Worm (Caenorhabditis elegans) whole organism, late embryonic: ENCODE measurements around the gene Y48A6B.14.

Source experiments
- F13H6.1 ChIP-seq: sonication (generic microtip); optimal IDR thresholded peaks from 2 replicates; lab custom pipeline; 2016; ENCODE audit warnings: missing genetic modification characterization, missing compliant biosample characterization
- ahr-1 ChIP-seq: sonication (generic microtip); optimal IDR thresholded peaks from 2 replicates; lab custom pipeline; 2016; ENCODE audit warnings: missing genetic modification characterization, missing compliant biosample characterization
- ceh-14 ChIP-seq: sonication (generic microtip); optimal IDR thresholded peaks from 2 replicates; lab custom pipeline; 2016; ENCODE audit warnings: missing genotype, missing genetic modification characterization, missing compliant biosample characterization
- ceh-18 ChIP-seq: sonication (generic microtip); optimal IDR thresholded peaks from 2 replicates; lab custom pipeline; 2016; ENCODE audit warnings: missing genetic modification characterization, missing compliant biosample characterization
- ceh-22 ChIP-seq: sonication (generic microtip); optimal IDR thresholded peaks from 2 replicates; lab custom pipeline; 2017; ENCODE audit warnings: missing biosample characterization, missing genetic modification characterization
- ceh-34 ChIP-seq: sonication (generic microtip); optimal IDR thresholded peaks from 2 replicates; lab custom pipeline; 2016; ENCODE audit warnings: mild to moderate bottlenecking, missing genetic modification characterization, missing compliant biosample characterization
- che-1 ChIP-seq: sonication (generic microtip); optimal IDR thresholded peaks from 2 replicates; lab custom pipeline; 2016; ENCODE audit warnings: mild to moderate bottlenecking, missing genetic modification characterization, missing compliant biosample characterization
- elt-2 ChIP-seq: sonication (generic microtip); optimal IDR thresholded peaks from 2 replicates; lab custom pipeline; 2016; ENCODE audit warnings: missing genetic modification reagents, missing genetic modification characterization, missing compliant biosample characterization
- fax-1 ChIP-seq: sonication (generic microtip); optimal IDR thresholded peaks from 2 replicates; lab custom pipeline; 2016; ENCODE audit warnings: missing genotype, missing genetic modification characterization, missing compliant biosample characterization
- fkh-10 ChIP-seq: fragments of 150-350 bp; optimal IDR thresholded peaks from 2 replicates; lab custom pipeline; 2014; ENCODE audit warnings: missing biosample characterization, missing genetic modification reagents, missing genetic modification characterization
- gmeb-2 ChIP-seq: sonication (generic microtip); optimal IDR thresholded peaks from 2 replicates; lab custom pipeline; 2016; ENCODE audit warnings: missing genetic modification characterization, inconsistent platforms, missing compliant biosample characterization
- hlh-8 ChIP-seq: sonication (generic microtip); optimal IDR thresholded peaks from 2 replicates; lab custom pipeline; 2016; ENCODE audit warnings: missing genotype, missing genetic modification characterization, missing compliant biosample characterization
- lin-11 ChIP-seq: fragments of 200-800 bp; sonication (Bioruptor generic); optimal IDR thresholded peaks from 2 replicates; lab custom pipeline; 2018; ENCODE audit warnings: mild to moderate bottlenecking, missing genetic modification characterization, missing compliant biosample characterization
- odd-2 ChIP-seq: sonication (generic microtip); optimal IDR thresholded peaks from 2 replicates; lab custom pipeline; 2017; ENCODE audit warnings: antibody characterized with exemption, mild to moderate bottlenecking, missing genetic modification characterization, missing compliant biosample characterization
- pat-9 ChIP-seq: fragments of 200-800 bp; sonication (Bioruptor generic); optimal IDR thresholded peaks from 2 replicates; lab custom pipeline; 2018; ENCODE audit warnings: mild to moderate bottlenecking, missing genetic modification characterization, moderate library complexity, missing compliant biosample characterization
- pax-1 ChIP-seq: fragments of 150-350 bp; optimal IDR thresholded peaks from 2 replicates; lab custom pipeline; 2014; ENCODE audit warnings: missing biosample characterization, missing genetic modification characterization
- pha-2 ChIP-seq: sonication (generic microtip); optimal IDR thresholded peaks from 2 replicates; lab custom pipeline; 2017; ENCODE audit warnings: mild to moderate bottlenecking, missing genetic modification characterization, missing compliant biosample characterization
- pqm-1 ChIP-seq: sonication (generic microtip); optimal IDR thresholded peaks from 2 replicates; lab custom pipeline; 2016; ENCODE audit warnings: missing genetic modification characterization, missing compliant biosample characterization
- sox-2 ChIP-seq: fragments of 200-800 bp; sonication (Bioruptor generic); IDR thresholded peaks from 2 replicates; pipeline ENCODE4 v1.3.6; 2022; ENCODE audit warnings: missing genetic modification reagents, missing genetic modification characterization, missing compliant biosample characterization
- sox-4 ChIP-seq: sonication (generic microtip); optimal IDR thresholded peaks from 2 replicates; lab custom pipeline; 2017; ENCODE audit warnings: mild to moderate bottlenecking, missing genetic modification characterization, inconsistent platforms, missing compliant biosample characterization
- ttx-3 ChIP-seq: sonication (generic microtip); optimal IDR thresholded peaks from 2 replicates; lab custom pipeline; 2016; ENCODE audit warnings: missing genetic modification reagents, missing genetic modification characterization, missing compliant biosample characterization
- zip-5 ChIP-seq: sonication (generic microtip); optimal IDR thresholded peaks from 2 replicates; lab custom pipeline; 2016; ENCODE audit warnings: missing genetic modification characterization, missing compliant biosample characterization
- ztf-16 ChIP-seq: sonication (generic microtip); optimal IDR thresholded peaks from 2 replicates; lab custom pipeline; 2017; ENCODE audit warnings: missing genetic modification characterization, missing compliant biosample characterization

Y48A6B.14 gene

DNA sequence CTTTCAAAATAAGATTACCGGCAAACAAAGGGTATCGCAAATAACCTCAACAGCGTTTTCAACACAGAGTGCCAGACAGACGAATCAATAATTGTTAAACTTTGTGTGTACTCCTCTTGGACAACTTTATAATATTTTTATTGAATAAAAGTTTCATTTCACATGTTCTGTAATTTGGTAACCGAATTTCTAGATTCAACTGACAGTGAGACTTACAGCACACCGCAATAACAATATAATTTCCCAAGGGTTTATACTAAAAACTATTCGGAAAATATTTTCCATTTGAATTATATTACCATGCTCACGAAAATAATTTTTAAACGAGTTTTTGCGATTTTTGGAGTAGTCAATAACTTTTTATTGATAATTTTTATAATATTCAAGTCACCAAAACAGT, 46.0 kb downstream of the Y48A6B.14 start, which contains the start of gene str-246:
Gene str-246, plus strand, starts transcription at position 301 of the 400 bp plus-strand sequence.
- TF ChIP-seq gmeb-2 (tag; lab: Kevin White, UChicago) = no peak
- TF ChIP-seq sox-4 (tag; lab: Kevin White, UChicago) = no peak
- TF ChIP-seq zip-5 (tag; lab: Kevin White, UChicago) = no peak
- TF ChIP-seq fax-1 = no peak
- no peak for TF ChIP-seq hlh-8
- TF ChIP-seq pha-2 (tag; lab: Kevin White, UChicago) = no peak
- TF ChIP-seq pqm-1 (tag; lab: Kevin White, UChicago) = no peak
- no peak for TF ChIP-seq pax-1 (tag; lab: Kevin White, UChicago)
- no peak for TF ChIP-seq odd-2 (tag; lab: Kevin White, UChicago)
- TF ChIP-seq ceh-34 (tag; lab: Kevin White, UChicago) = no peak
- TF ChIP-seq pat-9 (tag; lab: Kevin White, UChicago) = no peak
- no peak for TF ChIP-seq ceh-22 (tag; lab: Kevin White, UChicago)
- TF ChIP-seq ztf-16 = no peak
- no peak for TF ChIP-seq lin-11
- TF ChIP-seq elt-2 (tag; lab: Kevin White, UChicago) = no peak
- no peak for TF ChIP-seq F13H6.1 (tag; lab: Kevin White, UChicago)
- no peak for TF ChIP-seq che-1 (tag; lab: Kevin White, UChicago)
- no peak for TF ChIP-seq fkh-10 (GFP tag; lab: Kevin White, UChicago)
- no peak for TF ChIP-seq ceh-14 (tag; lab: Kevin White, UChicago)
- TF ChIP-seq ttx-3 = no peak
- TF ChIP-seq, all 69 proteins: peak for 0

DNA sequence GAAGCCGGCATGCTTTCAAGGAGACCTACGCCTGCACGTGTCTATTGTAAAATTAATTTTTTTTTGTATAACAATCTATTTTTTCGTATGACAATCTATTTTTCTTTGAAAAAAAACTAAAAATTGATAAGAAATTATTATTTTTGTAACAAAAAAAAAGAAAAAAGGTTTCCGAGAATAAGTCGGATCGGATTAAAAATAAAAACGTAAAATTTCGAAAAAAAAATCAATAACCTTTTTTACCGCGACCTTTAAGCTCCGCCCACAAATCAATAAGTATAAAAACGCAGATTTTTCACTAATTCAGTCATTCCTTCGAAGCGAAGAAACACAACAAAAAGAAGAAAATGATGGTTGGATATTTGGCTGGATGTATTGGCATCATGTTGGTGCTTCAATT, 48.0 kb downstream of the Y48A6B.14 start, which contains the start of gene W09D6.4:
Gene W09D6.4, plus strand, starts transcription at position 301 of the 400 bp plus-strand sequence.
- TF ChIP-seq ahr-1 (tag; lab: Kevin White, UChicago) (no peak), ceh-18 (tag; lab: Kevin White, UChicago) (no peak), pat-9 (tag; lab: Kevin White, UChicago) (no peak), ztf-16 (no peak), sox-2 (GFP tag; lab: Robert Waterston, UW) (no peak), odd-2 (tag; lab: Kevin White, UChicago) (no peak)
